Fruit fly (Drosophila melanogaster): ENCODE results near the gene pinta.
A peak's percentile ranks its signal among the peaks of the same experiment; 100 is the strongest.

Gene pinta

DNA sequence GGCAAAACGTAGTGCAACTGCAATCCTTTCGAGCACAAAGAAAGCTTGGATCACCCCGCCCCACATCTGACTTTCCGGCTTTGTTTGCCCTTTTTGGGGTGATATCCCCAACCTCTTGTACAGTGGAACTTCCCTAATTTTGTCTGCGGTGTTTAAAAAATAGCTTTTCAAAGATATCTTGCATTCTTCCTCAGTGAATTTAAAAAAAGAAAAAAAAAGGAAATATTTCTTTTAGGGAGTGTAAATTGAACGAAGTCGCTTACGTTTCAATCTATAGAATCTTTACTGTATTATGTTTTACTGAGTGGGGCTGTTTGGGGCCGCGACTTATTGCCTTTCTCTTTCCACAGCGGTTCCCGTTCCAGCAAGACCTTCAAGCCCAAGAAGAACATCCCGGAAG lies 3.1 kb downstream of the pinta start (continued):
- TF ChIP-seq CG32772 (GFP tag; IDR thresholded peaks at IDR 0.05) (peak; percentile 79), Abd-B (GFP tag; optimal IDR thresholded peaks at IDR 0.05) (no peak), CG9876 (GFP tag; optimal IDR thresholded peaks at IDR 0.05) (no peak), Poxn (GFP tag; IDR thresholded peaks at IDR 0.05) (0 out of 2 replicates have a peak, but pooled peaks have one; percentile 36), ewg (GFP tag; optimal IDR thresholded peaks at IDR 0.05) (no peak), pfk (GFP tag; optimal IDR thresholded peaks at IDR 0.05) (no peak), Camta (GFP tag; optimal IDR thresholded peaks at IDR 0.05) (peak; percentile 69), CG33213 (GFP tag; optimal IDR thresholded peaks at IDR 0.05) (no peak), yki (optimal IDR thresholded peaks at IDR 0.05) (no peak), Aef1 (GFP tag; IDR thresholded peaks at IDR 0.05) (peak; percentile 66), CG1832 (GFP tag; optimal IDR thresholded peaks at IDR 0.05) (no peak), nmo (GFP tag; optimal IDR thresholded peaks at IDR 0.05) (peak; percentile 71), emc (GFP tag; optimal IDR thresholded peaks at IDR 0.05) (no peak), CG6689 (GFP tag; IDR thresholded peaks at IDR 0.05) (peak; percentile 71), rib (GFP tag; IDR thresholded peaks at IDR 0.05) (peak; percentile 62; the same call in 1 of the 2 replicates), CG11247 (GFP tag; IDR thresholded peaks at IDR 0.05) (peak; percentile 63; the same call in 1 of the 2 replicates), MBD-R2 (GFP tag; IDR thresholded peaks at IDR 0.05) (peak; percentile 54; the same call in 1 of the 2 replicates), CG7928 (GFP tag; optimal IDR thresholded peaks at IDR 0.05) (no peak), lilli (GFP tag; optimal IDR thresholded peaks at IDR 0.05) (peak; percentile 64), Gug (GFP tag; IDR thresholded peaks at IDR 0.05) (peak; percentile 75), CG33557 (GFP tag; optimal IDR thresholded peaks at IDR 0.05) (peak; percentile 32), Eip74EF (GFP tag; optimal IDR thresholded peaks at IDR 0.05) (peak in 1 of 2 experiments; percentile 40), fd96Cb (tag; optimal IDR thresholded peaks at IDR 0.05) (peak; percentile 54), row (GFP tag; IDR thresholded peaks at IDR 0.05) (peak; percentile 85), unpg (GFP tag; optimal IDR thresholded peaks at IDR 0.05) (peak; percentile 73), Pdp1 (GFP tag; optimal IDR thresholded peaks at IDR 0.05) (peak; percentile 67 to 75), HHEX (GFP tag; optimal IDR thresholded peaks at IDR 0.05) (peak; percentile 25), pb (GFP tag; optimal IDR thresholded peaks at IDR 0.05) (peak; percentile 42), CG12104 (GFP tag; optimal IDR thresholded peaks at IDR 0.05) (peak; percentile 50), CG12236 (GFP tag; optimal IDR thresholded peaks at IDR 0.05) (no peak), HLHmδ (GFP tag; optimal IDR thresholded peaks at IDR 0.05) (no peak), trem (tag; optimal IDR thresholded peaks at IDR 0.05) (no peak), ATbp (GFP tag; optimal IDR thresholded peaks at IDR 0.05) (peak; percentile 26), HmgD (GFP tag; optimal IDR thresholded peaks at IDR 0.05) (no peak), Atf-2 (GFP tag; optimal IDR thresholded peaks at IDR 0.05) (peak; percentile 27), CG8388 (GFP tag; optimal IDR thresholded peaks at IDR 0.05) (peak; percentile 32), CG7271 (tag; optimal IDR thresholded peaks at IDR 0.05) (no peak), CG14014 (GFP tag; IDR thresholded peaks at IDR 0.05) (peak; percentile 83), pum (GFP tag; optimal IDR thresholded peaks at IDR 0.05) (peak; percentile 26), ara (GFP tag; IDR thresholded peaks at IDR 0.05) (peak; percentile 43; the same call in 1 of the 2 replicates), zfh2 (GFP tag; optimal IDR thresholded peaks at IDR 0.05) (peak; percentile 32), CG32767 (GFP tag; IDR thresholded peaks at IDR 0.05) (peak; percentile 60; the same call in 1 of the 2 replicates), her (GFP tag; optimal IDR thresholded peaks at IDR 0.05) (peak; percentile 21), NC2β (GFP tag; optimal IDR thresholded peaks at IDR 0.05) (no peak), CG18599 (GFP tag; optimal IDR thresholded peaks at IDR 0.05) (peak; percentile 70), gem (tag; optimal IDR thresholded peaks at IDR 0.05) (no peak), CG1233 (GFP tag; optimal IDR thresholded peaks at IDR 0.05) (peak; percentile 12), CG15514 (GFP tag; optimal IDR thresholded peaks at IDR 0.05) (peak; percentile 12), CG4360 (GFP tag; IDR thresholded peaks at IDR 0.05) (0 out of 2 replicates have a peak, but pooled peaks have one; percentile 11), gfzf (GFP tag; optimal IDR thresholded peaks at IDR 0.05) (no peak), fd64A (GFP tag; optimal IDR thresholded peaks at IDR 0.05) (no peak)
